Fruit fly (Drosophila melanogaster) whole organism, embryonic: ENCODE measurements around the gene arx.

Experiments used
- Ada2b ChIP-seq: fragments of 200-800 bp; sonication (Bioruptor generic); IDR thresholded peaks from 2 replicates; pipeline ENCODE4 v1.3.6; 2022; ENCODE audit warnings: missing biosample characterization, missing genetic modification characterization
- CG10209 ChIP-seq: fragments of 200-800 bp; sonication (Bioruptor generic); optimal IDR thresholded peaks from 3 replicates; lab custom pipeline; 2017; ENCODE audit warnings: missing biosample characterization, mild to moderate bottlenecking, missing genetic modification characterization, missing genetic modification reagents
- CG10366 ChIP-seq: fragments of 200-800 bp; sonication (Bioruptor generic); IDR thresholded peaks from 2 replicates; pipeline ENCODE4 v1.3.6; 2022; ENCODE audit warnings: missing biosample characterization, missing genetic modification characterization
- CG12071 ChIP-seq: fragments of 200-800 bp; sonication (Bioruptor generic); optimal IDR thresholded peaks from 3 replicates; lab custom pipeline; 2018; ENCODE audit warnings: missing biosample characterization, mild to moderate bottlenecking, missing genetic modification characterization
- CG12219 ChIP-seq: fragments of 200-800 bp; sonication (Bioruptor generic); optimal IDR thresholded peaks from 3 replicates; lab custom pipeline; 2018; ENCODE audit warnings: missing biosample characterization, mild to moderate bottlenecking, missing genetic modification characterization
- CG12391 ChIP-seq: fragments of 200-800 bp; sonication (Bioruptor generic); optimal IDR thresholded peaks from 3 replicates; lab custom pipeline; 2018; ENCODE audit warnings: missing biosample characterization, mild to moderate bottlenecking, missing genetic modification characterization, moderate library complexity
- CG12942 ChIP-seq: fragments of 200-800 bp; sonication (Bioruptor generic); optimal IDR thresholded peaks from 3 replicates; lab custom pipeline; 2016; ENCODE audit warnings: missing biosample characterization, missing genetic modification characterization
- CG13624 ChIP-seq: fragments of 200-800 bp; sonication (Bioruptor generic); optimal IDR thresholded peaks from 2 replicates; lab custom pipeline; 2016; ENCODE audit warnings: missing biosample characterization, missing genetic modification characterization
- CG13894 ChIP-seq: fragments of 200-800 bp; sonication (Bioruptor generic); optimal IDR thresholded peaks from 3 replicates; lab custom pipeline; 2018; ENCODE audit warnings: missing biosample characterization, mild to moderate bottlenecking, missing genetic modification characterization, moderate library complexity
- CG14441 ChIP-seq: fragments of 200-800 bp; sonication (Bioruptor generic); IDR thresholded peaks from 2 replicates; pipeline ENCODE4 v1.3.6; 2022; ENCODE audit warnings: missing biosample characterization, missing genetic modification characterization
- CG16815 ChIP-seq: fragments of 200-800 bp; sonication (Bioruptor generic); optimal IDR thresholded peaks from 3 replicates; lab custom pipeline; 2017; ENCODE audit warnings: missing biosample characterization, mild to moderate bottlenecking, missing genetic modification characterization
- CG17385 ChIP-seq: fragments of 200-800 bp; sonication (Bioruptor generic); optimal IDR thresholded peaks from 3 replicates; lab custom pipeline; 2018; ENCODE audit warnings: missing biosample characterization, mild to moderate bottlenecking, missing genetic modification characterization
- CG17568 ChIP-seq: fragments of 200-800 bp; sonication (Bioruptor generic); optimal IDR thresholded peaks from 2 replicates; lab custom pipeline; 2018; ENCODE audit warnings: missing biosample characterization, mild to moderate bottlenecking, missing genetic modification characterization, moderate library complexity
- CG18262 ChIP-seq: fragments of 200-800 bp; optimal IDR thresholded peaks from 3 replicates; lab custom pipeline; 2019; ENCODE audit warnings: missing biosample characterization, mild to moderate bottlenecking, missing genetic modification characterization, moderate library complexity
- CG3995 ChIP-seq: fragments of 200-800 bp; sonication (Bioruptor generic); optimal IDR thresholded peaks from 3 replicates; lab custom pipeline; 2016; ENCODE audit warnings: missing biosample characterization, missing genetic modification characterization
- CG4282 ChIP-seq: fragments of 200-800 bp; sonication (Bioruptor generic); optimal IDR thresholded peaks from 2 replicates; lab custom pipeline; 2016; ENCODE audit warnings: missing biosample characterization, missing genetic modification characterization
- CG4820 ChIP-seq: fragments of 200-800 bp; sonication (Bioruptor generic); optimal IDR thresholded peaks from 3 replicates; lab custom pipeline; 2016; ENCODE audit warnings: missing biosample characterization, missing genetic modification characterization
- CG6683 ChIP-seq: fragments of 200-800 bp; sonication (Bioruptor generic); optimal IDR thresholded peaks from 2 replicates; lab custom pipeline; 2017; ENCODE audit warnings: missing biosample characterization, mild to moderate bottlenecking, missing genetic modification characterization, missing genetic modification reagents
- CG6791 ChIP-seq: fragments of 200-800 bp; sonication (Bioruptor generic); IDR thresholded peaks from 3 replicates; pipeline ENCODE4 v1.3.6; 2022; ENCODE audit warnings: missing biosample characterization, missing genetic modification characterization; ENCODE audit not compliant: partially characterized antibody
- Doc2 ChIP-seq: fragments of 200-800 bp; sonication (Bioruptor generic); IDR thresholded peaks from 2 replicates; pipeline ENCODE4 v1.3.6; 2022; ENCODE audit warnings: missing biosample characterization, missing genetic modification characterization
- Doc3 ChIP-seq: fragments of 200-800 bp; sonication (Bioruptor generic); IDR thresholded peaks from 3 replicates; pipeline ENCODE4 v1.3.6; 2022; ENCODE audit warnings: missing biosample characterization, missing genetic modification characterization; ENCODE audit not compliant: partially characterized antibody
- Hr3 ChIP-seq: fragments of 200-800 bp; sonication (Bioruptor generic); optimal IDR thresholded peaks from 3 replicates; lab custom pipeline; 2016; ENCODE audit warnings: missing biosample characterization, missing genetic modification characterization
- Jarid2 ChIP-seq: fragments of 200-800 bp; sonication (Bioruptor generic); optimal IDR thresholded peaks from 3 replicates; lab custom pipeline; 2017; ENCODE audit warnings: mild to moderate bottlenecking, missing biosample characterization, missing genetic modification reagents, missing genetic modification characterization
- Lpt ChIP-seq: fragments of >200 bp; optimal IDR thresholded peaks from 2 replicates; lab custom pipeline; 2018; ENCODE audit warnings: missing biosample characterization, missing genetic modification characterization
- MBD-R2 ChIP-seq: fragments of 200-800 bp; sonication (Bioruptor generic); IDR thresholded peaks from 2 replicates; pipeline ENCODE4 v1.3.6; 2022; ENCODE audit warnings: missing biosample characterization, missing genetic modification characterization
- Oli ChIP-seq: fragments of 200-800 bp; sonication (Bioruptor generic); optimal IDR thresholded peaks from 2 replicates; lab custom pipeline; 2018; ENCODE audit warnings: missing biosample characterization, mild to moderate bottlenecking, missing genetic modification characterization, moderate library complexity
- Optix ChIP-seq: fragments of 200-800 bp; sonication (Bioruptor generic); IDR thresholded peaks from 3 replicates; pipeline ENCODE4 v1.3.6; 2022; ENCODE audit warnings: missing biosample characterization, missing genetic modification characterization
- PHDP ChIP-seq: fragments of 200-800 bp; sonication (Bioruptor generic); optimal IDR thresholded peaks from 3 replicates; lab custom pipeline; 2018; ENCODE audit warnings: missing biosample characterization, mild to moderate bottlenecking, missing genetic modification characterization, moderate library complexity
- Trl ChIP-seq, 3 experiments: fragments of >200 bp in 2 of 3; fragments of 200-800 bp in 1 of 3; sonication (Bioruptor generic) in 1 of 3; optimal IDR thresholded peaks; 2 replicates in 1 of 3; 3 replicates in 2 of 3; lab custom pipeline; 2016 to 2017; ENCODE audit warnings: missing biosample characterization in 1 of 3, missing genetic modification characterization in 1 of 3
- Xrp1 ChIP-seq: fragments of 200-800 bp; sonication (Bioruptor generic); IDR thresholded peaks from 2 replicates; pipeline ENCODE4 v1.3.6; 2022; ENCODE audit warnings: missing biosample characterization, missing genetic modification characterization
- YL-1 ChIP-seq: fragments of 200-800 bp; sonication (Bioruptor generic); optimal IDR thresholded peaks from 3 replicates; lab custom pipeline; 2017; ENCODE audit warnings: missing biosample characterization, mild to moderate bottlenecking, missing genetic modification characterization
- cato ChIP-seq: fragments of 200-800 bp; sonication (Bioruptor generic); optimal IDR thresholded peaks from 2 replicates; lab custom pipeline; 2016; ENCODE audit warnings: missing biosample characterization, missing genetic modification characterization, borderline replicate concordance
- chm ChIP-seq: fragments of 200-800 bp; sonication (Bioruptor generic); IDR thresholded peaks from 2 replicates; pipeline ENCODE4 v1.3.6; 2022; ENCODE audit warnings: missing biosample characterization, missing genetic modification characterization
- chn ChIP-seq: fragments of 200-800 bp; sonication (Bioruptor generic); optimal IDR thresholded peaks from 2 replicates; lab custom pipeline; 2016; ENCODE audit warnings: missing biosample characterization, missing genetic modification characterization
- ftz-f1 ChIP-seq: fragments of 200-800 bp; sonication (Bioruptor generic); optimal IDR thresholded peaks from 2 replicates; lab custom pipeline; 2016; ENCODE audit warnings: missing biosample characterization, missing genetic modification characterization
- hkb ChIP-seq, 2 experiments: fragments of 200-800 bp in 1 of 2; fragments of >200 bp in 1 of 2; sonication (Bioruptor generic) in 1 of 2; IDR thresholded peaks in 1 of 2; optimal IDR thresholded peaks in 1 of 2; 2 replicates each; pipeline versions ENCODE4 v1.3.6 to Lab custom; 2017 to 2022; ENCODE audit warnings: missing biosample characterization in 1 of 2, missing genetic modification characterization in 1 of 2
- jigr1 ChIP-seq: fragments of 200-800 bp; sonication (Bioruptor generic); IDR thresholded peaks from 3 replicates; pipeline ENCODE4 v1.3.6; 2022; ENCODE audit warnings: missing biosample characterization, missing genetic modification characterization
- ken ChIP-seq: fragments of 200-800 bp; sonication (Bioruptor generic); IDR thresholded peaks from 3 replicates; pipeline ENCODE4 v1.3.6; 2022; ENCODE audit warnings: missing biosample characterization, missing genetic modification characterization
- odd ChIP-seq: fragments of 200-800 bp; sonication (Bioruptor generic); optimal IDR thresholded peaks from 2 replicates; lab custom pipeline; 2017; ENCODE audit warnings: missing biosample characterization, mild to moderate bottlenecking, missing genetic modification characterization
- onecut ChIP-seq: fragments of 200-800 bp; sonication (Bioruptor generic); IDR thresholded peaks from 2 replicates; pipeline ENCODE4 v1.3.6; 2022; ENCODE audit warnings: missing biosample characterization, missing genetic modification characterization
- org-1 ChIP-seq: fragments of 200-800 bp; sonication (Bioruptor generic); optimal IDR thresholded peaks from 2 replicates; lab custom pipeline; 2017; ENCODE audit warnings: missing biosample characterization, missing genetic modification characterization
- otp ChIP-seq: fragments of 200-800 bp; sonication (Bioruptor generic); IDR thresholded peaks from 3 replicates; pipeline ENCODE4, ENCODE4 v1.3.6; 2022; ENCODE audit warnings: missing biosample characterization, missing genetic modification characterization
- phol ChIP-seq: fragments of 200-800 bp; sonication (Bioruptor generic); optimal IDR thresholded peaks from 3 replicates; lab custom pipeline; 2018; ENCODE audit warnings: missing biosample characterization, mild to moderate bottlenecking, missing genetic modification characterization, moderate library complexity
- sc ChIP-seq, 3 experiments: fragments of >200 bp in 2 of 3; fragments of 200-800 bp in 1 of 3; sonication (Bioruptor generic) in 1 of 3; optimal IDR thresholded peaks; 2 replicates in 2 of 3; 3 replicates in 1 of 3; lab custom pipeline; 2017; ENCODE audit warnings: mild to moderate bottlenecking in 1 of 3, missing biosample characterization in 1 of 3, missing genetic modification characterization in 1 of 3, missing genetic modification reagents in 1 of 3
- schlank ChIP-seq: fragments of 200-800 bp; sonication (Bioruptor generic); optimal IDR thresholded peaks from 2 replicates; lab custom pipeline; 2018; ENCODE audit warnings: missing biosample characterization, mild to moderate bottlenecking, missing genetic modification characterization
- slbo ChIP-seq: fragments of 200-800 bp; sonication (Bioruptor generic); IDR thresholded peaks from 2 replicates; pipeline ENCODE4 v1.3.6; 2022; ENCODE audit warnings: missing biosample characterization, missing genetic modification characterization
- tup ChIP-seq: fragments of 200-800 bp; sonication (Bioruptor generic); optimal IDR thresholded peaks from 2 replicates; lab custom pipeline; 2016; ENCODE audit warnings: missing biosample characterization, mild to moderate bottlenecking, missing genetic modification characterization, moderate library complexity
- unpg ChIP-seq: fragments of 200-800 bp; sonication (Bioruptor generic); optimal IDR thresholded peaks from 3 replicates; lab custom pipeline; 2018; ENCODE audit warnings: missing biosample characterization, mild to moderate bottlenecking, missing genetic modification characterization, moderate library complexity
- wor ChIP-seq: fragments of 200-800 bp; sonication (Bioruptor generic); IDR thresholded peaks from 2 replicates; pipeline ENCODE4 v1.3.6; 2022; ENCODE audit warnings: missing biosample characterization, missing genetic modification characterization
- zen ChIP-seq: fragments of 200-800 bp; sonication (Bioruptor generic); optimal IDR thresholded peaks from 3 replicates; lab custom pipeline; 2018; ENCODE audit warnings: missing biosample characterization, mild to moderate bottlenecking, missing genetic modification characterization, moderate library complexity

Gene arx

dm6 chr3L:18872440-18872839, 28.9 kb downstream of the arx start, which contains the start of the genes Rad9 and Uggt (continued):
- TF ChIP-seq CG17385 (no peak), PHDP (tag; lab: Kevin White, UChicago) (no peak), CG4282 (no peak), CG17568 (GFP tag; lab: Kevin White, UChicago) (no peak), CG3995 (GFP tag; lab: Kevin White, UChicago) (no peak), CG12071 (GFP tag; lab: Kevin White, UChicago) (no peak), Optix (GFP tag; lab: Robert Waterston, UW) (no peak), CG10366 (no peak), unpg (no peak), onecut (no peak), Jarid2 (GFP tag; lab: Kevin White, UChicago) (no peak), otp (no peak), CG12391 (peak; percentile 62), phol (peak; percentile 54), Doc3 (GFP tag; lab: Robert Waterston, UW) (0 out of 3 replicates have a peak, but pooled peaks have one; percentile 45), tup (GFP tag; lab: Kevin White, UChicago) (no peak), MBD-R2 (GFP tag; lab: Robert Waterston, UW) (peak; percentile 61; the same call in 1 of the 2 replicates), chm (GFP tag; lab: Robert Waterston, UW) (no peak), CG13624 (GFP tag; lab: Kevin White, UChicago) (no peak), ken (no peak), CG10209 (GFP tag; lab: Kevin White, UChicago) (no peak), CG6683 (GFP tag; lab: Kevin White, UChicago) (no peak), Lpt (no peak), CG18262 (tag; lab: Kevin White, UChicago) (no peak), cato (GFP tag; lab: Kevin White, UChicago) (no peak), Xrp1 (GFP tag; lab: Robert Waterston, UW) (peak; percentile 43; the same call in 1 of the 2 replicates), CG12219 (GFP tag; lab: Kevin White, UChicago) (no peak), Oli (tag; lab: Kevin White, UChicago) (no peak)

DNA sequence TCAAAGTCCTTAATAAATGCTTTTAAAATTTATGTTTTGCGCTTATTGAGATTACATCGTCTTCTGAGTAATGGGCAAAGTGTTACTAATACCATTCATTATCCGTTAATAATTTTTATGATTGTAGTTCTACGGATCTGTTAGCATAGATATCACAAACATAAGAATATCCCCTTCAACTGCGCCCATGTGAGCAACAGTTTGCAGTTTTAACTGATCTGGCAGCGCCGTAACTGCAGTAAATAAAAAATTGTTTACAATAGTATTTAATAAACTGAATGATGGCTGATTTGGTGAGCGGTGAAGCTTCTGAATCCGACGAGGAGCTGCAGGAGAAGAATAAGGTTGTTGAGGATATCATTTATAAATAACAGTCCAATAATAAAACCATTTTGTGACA, 31.3 kb downstream of the arx start, which contains the start of gene Blos3:
Blos3 (plus strand) TSS at position 198 of the 400 bp plus-strand sequence.
- TF ChIP-seq chn (GFP tag; lab: Kevin White, UChicago) = peak; percentile 52
- no peak; the same call in 2 of the 3 replicates for TF ChIP-seq Optix (GFP tag; lab: Robert Waterston, UW)
- TF ChIP-seq ftz-f1 (GFP tag; lab: Kevin White, UChicago) = no peak
- no peak for TF ChIP-seq CG16815 (GFP tag; lab: Kevin White, UChicago)
- no peak for TF ChIP-seq schlank (tag; lab: Kevin White, UChicago)
- TF ChIP-seq sc (optimal IDR thresholded peaks at IDR 0.05; lab: Kevin White, UChicago) = no peak
- no peak for TF ChIP-seq sc (GFP tag; optimal IDR thresholded peaks at IDR 0.05; lab: Kevin White, UChicago)
- TF ChIP-seq unpg = no peak
- peak; percentile 56 for TF ChIP-seq CG12391
- TF ChIP-seq Hr3 (GFP tag; lab: Kevin White, UChicago) = no peak
- TF ChIP-seq YL-1 = no peak
- TF ChIP-seq wor (GFP tag; lab: Robert Waterston, UW) = no peak
- no peak for TF ChIP-seq hkb (optimal IDR thresholded peaks at IDR 0.05; lab: Kevin White, UChicago)
- TF ChIP-seq hkb (GFP tag; IDR thresholded peaks at IDR 0.05; lab: Robert Waterston, UW) = 0 out of 2 replicates have a peak, but pooled peaks have one; percentile 34
- peak; percentile 35 for TF ChIP-seq CG4820 (GFP tag; lab: Kevin White, UChicago)
- no peak for TF ChIP-seq odd (GFP tag; lab: Kevin White, UChicago)
- TF ChIP-seq zen (tag; lab: Kevin White, UChicago) = no peak
- TF ChIP-seq jigr1 (GFP tag; lab: Robert Waterston, UW) = no peak
- no peak for TF ChIP-seq Doc2 (GFP tag; lab: Robert Waterston, UW)
- peak; percentile 65 for TF ChIP-seq slbo (GFP tag; lab: Robert Waterston, UW)
- no peak for TF ChIP-seq org-1 (GFP tag; lab: Kevin White, UChicago)
- TF ChIP-seq CG12942 = peak; percentile 22
- no peak for TF ChIP-seq CG14441
- no peak for TF ChIP-seq Trl (optimal IDR thresholded peaks at IDR 0.05; lab: Kevin White, UChicago)
- peak; percentile 66 for TF ChIP-seq Trl (GFP tag; optimal IDR thresholded peaks at IDR 0.05; lab: Kevin White, UChicago)
- no peak for TF ChIP-seq CG13894 (tag; lab: Kevin White, UChicago)
- peak; percentile 35; the same call in 1 of the 2 replicates for TF ChIP-seq Ada2b (GFP tag; lab: Robert Waterston, UW)
- no peak for TF ChIP-seq CG6791
